Worm (Caenorhabditis elegans): Measurements from ENCODE around the gene tag-30.

DNA sequence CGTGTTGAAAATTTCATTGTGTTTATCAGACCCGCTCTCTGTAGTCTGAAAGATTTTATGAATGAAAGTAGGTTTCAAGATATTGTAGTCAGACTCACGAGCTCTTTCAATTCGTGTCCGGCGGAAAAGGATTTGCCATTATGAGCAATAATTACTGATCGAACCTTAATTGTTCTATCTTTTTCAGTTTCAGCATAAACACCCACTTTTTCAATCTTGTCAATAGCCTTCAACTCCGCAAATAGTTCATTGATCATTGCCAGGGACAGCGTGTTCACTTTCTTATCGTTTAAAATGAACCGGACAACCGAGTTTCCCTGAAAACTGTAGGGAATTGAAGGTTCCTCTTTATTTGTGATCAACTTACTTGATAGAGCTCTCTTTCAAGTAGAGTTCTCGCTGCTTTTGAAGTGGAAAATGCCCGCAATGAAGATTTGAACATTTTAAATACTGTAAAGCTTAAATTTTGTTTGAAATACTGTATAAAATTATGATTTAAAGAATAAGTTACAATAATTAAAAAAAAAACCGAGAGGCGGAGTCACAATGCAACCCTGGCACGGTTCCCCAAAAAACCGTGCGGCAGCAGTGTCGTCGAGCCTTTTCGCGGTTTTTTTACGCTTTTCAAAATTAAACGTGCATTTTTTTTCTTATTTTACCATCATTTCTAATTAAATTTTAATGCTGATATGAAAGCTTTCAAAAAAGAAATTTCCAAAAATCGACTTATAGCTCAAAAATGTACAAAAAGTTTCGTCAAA is 1.1 kb upstream of the tag-30 start, which contains the start of gene ech-2:
- TF ChIP-seq ama-1 (optimal IDR thresholded peaks at IDR 0.05) (no peak), ama-1 (GFP tag; optimal IDR thresholded peaks at IDR 0.05) (no peak), hmg-20 (GFP tag; IDR thresholded peaks at IDR 0.05) (no peak), unc-62 (GFP tag; optimal IDR thresholded peaks at IDR 0.05) (no peak), dox-1 (GFP tag; IDR thresholded peaks at IDR 0.05) (no peak), hmg-1.2 (GFP tag; IDR thresholded peaks at IDR 0.05) (no peak), bed-2 (GFP tag; IDR thresholded peaks at IDR 0.05) (no peak), ZK185.1 (tag; optimal IDR thresholded peaks at IDR 0.05; ENCODE audit: poor library complexity, severe bottlenecking) (no peak), snpc-1.3 (tag; optimal IDR thresholded peaks at IDR 0.05; ENCODE audit: insufficient read depth) (no peak), ceh-91 (GFP tag; IDR thresholded peaks at IDR 0.05) (no peak), snpc-4 (GFP tag; optimal IDR thresholded peaks at IDR 0.05) (peak; percentile 34), snpc-4 (tag; optimal IDR thresholded peaks at IDR 0.05) (peak in 1 of 4 experiments; percentile 68), hlh-12 (tag; optimal IDR thresholded peaks at IDR 0.05) (no peak), madf-10 (tag; optimal IDR thresholded peaks at IDR 0.05) (no peak)

Measured in whole organism, young adult.